Fruit fly (Drosophila melanogaster): ENCODE data around the gene CYLD.
A peak's percentile ranks its signal among the peaks of the same experiment; 100 is the strongest.

Gene CYLD

DNA sequence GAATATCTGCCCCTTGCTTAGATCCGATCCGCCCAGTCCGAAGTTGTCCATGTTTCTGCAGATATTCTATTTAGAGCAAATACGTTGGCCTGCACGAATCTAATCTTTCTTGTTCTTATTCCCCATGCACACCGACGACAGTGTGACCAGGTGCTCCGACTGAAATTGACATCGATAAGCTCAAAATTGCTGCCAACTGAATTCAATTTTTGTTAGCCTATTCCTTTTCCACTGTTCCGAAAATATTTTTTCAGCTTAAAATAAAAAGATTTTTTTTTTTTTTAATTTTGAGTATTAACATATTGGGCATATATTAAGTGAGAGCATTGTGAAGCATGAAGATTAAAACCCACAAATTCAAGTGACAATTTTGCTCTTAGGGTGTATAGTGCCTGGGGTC lies 4.1 kb upstream of the CYLD start, which contains the start of gene nmd (continued):
- no peak for TF ChIP-seq CG1024 (GFP tag; IDR thresholded peaks at IDR 0.05)
- TF ChIP-seq CG2116 (GFP tag; optimal IDR thresholded peaks at IDR 0.05): peak; percentile 92
- peak; percentile 24 for TF ChIP-seq CoRest (tag; optimal IDR thresholded peaks at IDR 0.05)
- no peak for TF ChIP-seq vfl (GFP tag; optimal IDR thresholded peaks at IDR 0.05)
- no peak for TF ChIP-seq so (GFP tag; IDR thresholded peaks at IDR 0.05)
- peak; percentile 7 for TF ChIP-seq CG10979 (tag; optimal IDR thresholded peaks at IDR 0.05)
- no peak for TF ChIP-seq CG34224 (GFP tag; IDR thresholded peaks at IDR 0.05; ENCODE audit: partially characterized antibody)
- TF ChIP-seq nom (GFP tag; optimal IDR thresholded peaks at IDR 0.05): peak; percentile 24
- no peak for TF ChIP-seq Blimp-1 (GFP tag; optimal IDR thresholded peaks at IDR 0.05)
- peak; percentile 46 for TF ChIP-seq CG12391 (tag; optimal IDR thresholded peaks at IDR 0.05)
- TF ChIP-seq Dek (tag; optimal IDR thresholded peaks at IDR 0.05): peak; percentile 48
- no peak for TF ChIP-seq Bteb2 (GFP tag; optimal IDR thresholded peaks at IDR 0.05)
- peak; percentile 63 for TF ChIP-seq CG1603 (tag; optimal IDR thresholded peaks at IDR 0.05)
- no peak for TF ChIP-seq Asciz (GFP tag; optimal IDR thresholded peaks at IDR 0.05)
- peak; percentile 95 for TF ChIP-seq pfk (GFP tag; optimal IDR thresholded peaks at IDR 0.05)
- peak; percentile 53 for TF ChIP-seq CG13287 (GFP tag; IDR thresholded peaks at IDR 0.05; ENCODE audit: partially characterized antibody)
- TF ChIP-seq CG4360 (GFP tag; IDR thresholded peaks at IDR 0.05): no peak
- peak; percentile 13 for TF ChIP-seq Xbp1 (GFP tag; optimal IDR thresholded peaks at IDR 0.05)
- TF ChIP-seq CG15514 (GFP tag; optimal IDR thresholded peaks at IDR 0.05): peak; percentile 82
- TF ChIP-seq CG17829 (tag; optimal IDR thresholded peaks at IDR 0.05): peak; percentile 13
- TF ChIP-seq CG12299 (tag; optimal IDR thresholded peaks at IDR 0.05): no peak
- no peak for TF ChIP-seq Meics (GFP tag; optimal IDR thresholded peaks at IDR 0.05)
- no peak for TF ChIP-seq CkIIα-i1 (GFP tag; IDR thresholded peaks at IDR 0.05)
- TF ChIP-seq CG14710 (tag; optimal IDR thresholded peaks at IDR 0.05): peak; percentile 42
- no peak for TF ChIP-seq B-H1 (GFP tag; IDR thresholded peaks at IDR 0.05)
- TF ChIP-seq CG4404 (GFP tag; IDR thresholded peaks at IDR 0.05): no peak
- peak; percentile 70 for TF ChIP-seq CG4617 (GFP tag; optimal IDR thresholded peaks at IDR 0.05; ENCODE audit: borderline replicate concordance)
- TF ChIP-seq CG14667 (GFP tag; IDR thresholded peaks at IDR 0.05): no peak
- no peak for TF ChIP-seq CG12236 (GFP tag; optimal IDR thresholded peaks at IDR 0.05)
- no peak for TF ChIP-seq CG8388 (GFP tag; optimal IDR thresholded peaks at IDR 0.05)
- TF ChIP-seq inv (GFP tag; IDR thresholded peaks at IDR 0.05; ENCODE audit: partially characterized antibody): no peak
- peak; percentile 6 for TF ChIP-seq CG2678 (tag; optimal IDR thresholded peaks at IDR 0.05)
- TF ChIP-seq CG11723 (GFP tag; optimal IDR thresholded peaks at IDR 0.05): no peak
- no peak for TF ChIP-seq bab2 (GFP tag; optimal IDR thresholded peaks at IDR 0.05)
- no peak for TF ChIP-seq Lim3 (GFP tag; IDR thresholded peaks at IDR 0.05)
- TF ChIP-seq NfI (GFP tag; optimal IDR thresholded peaks at IDR 0.05): peak; percentile 20
- TF ChIP-seq CG8359 (GFP tag; optimal IDR thresholded peaks at IDR 0.05; ENCODE audit: borderline replicate concordance): no peak
- no peak for TF ChIP-seq Kr (GFP tag; optimal IDR thresholded peaks at IDR 0.05)
- peak; percentile 12 for TF ChIP-seq Chrac-16 (GFP tag; optimal IDR thresholded peaks at IDR 0.05)
- no peak for TF ChIP-seq ci (GFP tag; IDR thresholded peaks at IDR 0.05)
- TF ChIP-seq al (GFP tag; IDR thresholded peaks at IDR 0.05): no peak
- peak; percentile 50; the same call in 1 of the 3 replicates for TF ChIP-seq CG16813 (GFP tag; IDR thresholded peaks at IDR 0.05; ENCODE audit: partially characterized antibody)
- TF ChIP-seq odd (GFP tag; optimal IDR thresholded peaks at IDR 0.05): no peak
- TF ChIP-seq shn (GFP tag; optimal IDR thresholded peaks at IDR 0.05): no peak
- TF ChIP-seq Mad (GFP tag; optimal IDR thresholded peaks at IDR 0.05): no peak
- TF ChIP-seq Dfd (GFP tag; optimal IDR thresholded peaks at IDR 0.05): no peak
- TF ChIP-seq ATbp (GFP tag; optimal IDR thresholded peaks at IDR 0.05): no peak
- TF ChIP-seq h (optimal IDR thresholded peaks at IDR 0.05): no peak
- no peak for TF ChIP-seq Pdp1 (GFP tag; optimal IDR thresholded peaks at IDR 0.05)
- TF ChIP-seq Fer3 (tag; optimal IDR thresholded peaks at IDR 0.05): no peak
